Fruit fly (Drosophila melanogaster) whole organism, embryonic: Measurements from ENCODE around the gene shams.

Source experiments
- BEAF-32 ChIP-seq: fragments of 200-800 bp; sonication (Bioruptor generic); optimal IDR thresholded peaks from 3 replicates; lab custom pipeline; 2017; ENCODE audit warnings: missing biosample characterization, missing genetic modification characterization, mild to moderate bottlenecking, moderate library complexity, missing genetic modification reagents
- Bgb ChIP-seq: fragments of 200-800 bp; sonication (Bioruptor generic); IDR thresholded peaks from 2 replicates; pipeline ENCODE4 v1.3.6; 2022; ENCODE audit warnings: missing biosample characterization, missing genetic modification characterization; ENCODE audit not compliant: partially characterized antibody
- Blimp-1 ChIP-seq: fragments of 200-800 bp; sonication (Bioruptor generic); optimal IDR thresholded peaks from 3 replicates; lab custom pipeline; 2018; ENCODE audit warnings: missing biosample characterization, missing genetic modification characterization, mild to moderate bottlenecking, moderate library complexity, missing genetic modification reagents
- C15 ChIP-seq: fragments of 200-800 bp; sonication (Bioruptor generic); IDR thresholded peaks from 3 replicates; pipeline ENCODE4 v1.3.6; 2022; ENCODE audit warnings: missing biosample characterization, missing genetic modification characterization
- CG10431 ChIP-seq: fragments of 200-800 bp; sonication (Bioruptor generic); optimal IDR thresholded peaks from 3 replicates; lab custom pipeline; 2018; ENCODE audit warnings: missing biosample characterization, mild to moderate bottlenecking, missing genetic modification characterization
- CG12299 ChIP-seq: fragments of 200-800 bp; sonication (Bioruptor generic); optimal IDR thresholded peaks from 2 replicates; lab custom pipeline; 2018; ENCODE audit warnings: missing biosample characterization, mild to moderate bottlenecking, missing genetic modification characterization
- CG12659 ChIP-seq: fragments of 200-800 bp; sonication (Bioruptor generic); optimal IDR thresholded peaks from 3 replicates; lab custom pipeline; 2017; ENCODE audit warnings: mild to moderate bottlenecking, missing biosample characterization, missing genetic modification reagents, missing genetic modification characterization
- CG12769 ChIP-seq: fragments of 200-800 bp; sonication (Bioruptor generic); optimal IDR thresholded peaks from 2 replicates; lab custom pipeline; 2019; ENCODE audit warnings: missing biosample characterization, mild to moderate bottlenecking, missing genetic modification characterization, moderate library complexity
- CG13287 ChIP-seq: fragments of 200-800 bp; sonication (Bioruptor generic); IDR thresholded peaks from 2 replicates; pipeline ENCODE4 v1.3.6; 2022; ENCODE audit warnings: missing biosample characterization, missing genetic modification characterization; ENCODE audit not compliant: partially characterized antibody
- CG15479 ChIP-seq: fragments of 200-800 bp; sonication (Bioruptor generic); optimal IDR thresholded peaks from 3 replicates; lab custom pipeline; 2019; ENCODE audit warnings: missing biosample characterization, mild to moderate bottlenecking, missing genetic modification characterization, moderate library complexity
- CG2199 ChIP-seq: fragments of 200-800 bp; sonication (Bioruptor generic); IDR thresholded peaks from 3 replicates; pipeline ENCODE4 v1.3.6; 2022; ENCODE audit warnings: missing biosample characterization, missing genetic modification characterization
- CG34422 ChIP-seq: fragments of 200-800 bp; sonication (Bioruptor generic); IDR thresholded peaks from 3 replicates; pipeline ENCODE4 v1.3.6; 2022; ENCODE audit warnings: missing biosample characterization, missing genetic modification characterization
- CG6813 ChIP-seq: fragments of 200-800 bp; sonication (Bioruptor generic); optimal IDR thresholded peaks from 2 replicates; lab custom pipeline; 2017; ENCODE audit warnings: missing biosample characterization, missing genetic modification characterization, mild to moderate bottlenecking, moderate library complexity, missing genetic modification reagents
- CG7963 ChIP-seq: fragments of 200-800 bp; sonication (Bioruptor generic); IDR thresholded peaks from 3 replicates; pipeline ENCODE4 v1.3.6; 2022; ENCODE audit warnings: missing biosample characterization, missing genetic modification characterization; ENCODE audit not compliant: partially characterized antibody
- CG8388 ChIP-seq: fragments of 200-800 bp; sonication (Bioruptor generic); optimal IDR thresholded peaks from 2 replicates; lab custom pipeline; 2019; ENCODE audit warnings: missing biosample characterization, mild to moderate bottlenecking, missing genetic modification characterization, moderate library complexity
- CG9437 ChIP-seq: fragments of 200-800 bp; sonication (Bioruptor generic); optimal IDR thresholded peaks from 2 replicates; lab custom pipeline; 2018; ENCODE audit warnings: missing biosample characterization, mild to moderate bottlenecking, missing genetic modification characterization
- CG9797 ChIP-seq: fragments of 200-800 bp; sonication (Bioruptor generic); optimal IDR thresholded peaks from 3 replicates; lab custom pipeline; 2018; ENCODE audit warnings: missing biosample characterization, mild to moderate bottlenecking, missing genetic modification characterization
- Dll ChIP-seq: fragments of 200-800 bp; sonication (Bioruptor generic); IDR thresholded peaks from 4 replicates; pipeline ENCODE4 v1.3.6; 2022; ENCODE audit warnings: missing biosample characterization, missing genetic modification characterization; ENCODE audit not compliant: partially characterized antibody
- Doc2 ChIP-seq: fragments of 200-800 bp; sonication (Bioruptor generic); IDR thresholded peaks from 2 replicates; pipeline ENCODE4 v1.3.6; 2022; ENCODE audit warnings: missing biosample characterization, missing genetic modification characterization
- MBD-R2 ChIP-seq: fragments of 200-800 bp; sonication (Bioruptor generic); IDR thresholded peaks from 2 replicates; pipeline ENCODE4 v1.3.6; 2022; ENCODE audit warnings: missing biosample characterization, missing genetic modification characterization
- MESR4 ChIP-seq: fragments of 200-800 bp; sonication (Bioruptor generic); optimal IDR thresholded peaks from 2 replicates; lab custom pipeline; 2018; ENCODE audit warnings: missing biosample characterization, mild to moderate bottlenecking, missing genetic modification characterization, moderate library complexity
- Oaz ChIP-seq: fragments of 200-800 bp; sonication (Bioruptor generic); IDR thresholded peaks from 2 replicates; pipeline ENCODE4 v1.3.6; 2022; ENCODE audit warnings: missing biosample characterization, missing genetic modification characterization
- PHDP ChIP-seq: fragments of 200-800 bp; sonication (Bioruptor generic); optimal IDR thresholded peaks from 3 replicates; lab custom pipeline; 2018; ENCODE audit warnings: missing biosample characterization, mild to moderate bottlenecking, missing genetic modification characterization, moderate library complexity
- Pdp1 ChIP-seq, 2 experiments: fragments of 200-800 bp; sonication (Bioruptor generic); optimal IDR thresholded peaks; 3 replicates each; lab custom pipeline; 2016; ENCODE audit warnings: missing biosample characterization in 2 of 2, missing genetic modification characterization in 2 of 2, mild to moderate bottlenecking in 1 of 2, moderate library complexity in 1 of 2
- Rfx ChIP-seq: fragments of 200-800 bp; sonication (Bioruptor generic); IDR thresholded peaks from 2 replicates; pipeline ENCODE4 v1.3.6; 2022; ENCODE audit warnings: missing biosample characterization, missing genetic modification characterization
- Trl ChIP-seq, 3 experiments: fragments of >200 bp in 2 of 3; fragments of 200-800 bp in 1 of 3; sonication (Bioruptor generic) in 1 of 3; optimal IDR thresholded peaks; 2 replicates in 1 of 3; 3 replicates in 2 of 3; lab custom pipeline; 2016 to 2017; ENCODE audit warnings: missing biosample characterization in 1 of 3, missing genetic modification characterization in 1 of 3
- Vsx1 ChIP-seq: fragments of 200-800 bp; sonication (Bioruptor generic); optimal IDR thresholded peaks from 2 replicates; lab custom pipeline; 2017; ENCODE audit warnings: missing biosample characterization, mild to moderate bottlenecking, missing genetic modification characterization, missing genetic modification reagents
- YL-1 ChIP-seq: fragments of 200-800 bp; sonication (Bioruptor generic); optimal IDR thresholded peaks from 3 replicates; lab custom pipeline; 2017; ENCODE audit warnings: missing biosample characterization, mild to moderate bottlenecking, missing genetic modification characterization
- amos ChIP-seq: fragments of 200-800 bp; sonication (Bioruptor generic); IDR thresholded peaks from 2 replicates; pipeline ENCODE4 v1.3.6; 2022; ENCODE audit warnings: missing biosample characterization, missing genetic modification characterization; ENCODE audit not compliant: partially characterized antibody
- aop ChIP-seq: fragments of 200-800 bp; sonication (Bioruptor generic); IDR thresholded peaks from 2 replicates; pipeline ENCODE4 v1.3.6; 2022; ENCODE audit warnings: missing biosample characterization, missing genetic modification characterization
- cas ChIP-seq: fragments of 200-800 bp; sonication (Bioruptor generic); IDR thresholded peaks from 2 replicates; pipeline ENCODE4 v1.3.6; 2022; ENCODE audit warnings: missing biosample characterization, missing genetic modification characterization
- cg ChIP-seq: fragments of 200-800 bp; sonication (Bioruptor generic); optimal IDR thresholded peaks from 3 replicates; lab custom pipeline; 2019; ENCODE audit warnings: missing biosample characterization, mild to moderate bottlenecking, missing genetic modification characterization, moderate library complexity
- ci ChIP-seq: fragments of 200-800 bp; sonication (Bioruptor generic); IDR thresholded peaks from 3 replicates; pipeline ENCODE4 v1.3.6; 2022; ENCODE audit warnings: missing biosample characterization, missing genetic modification characterization
- eve ChIP-seq, 2 experiments: fragments of >200 bp; optimal IDR thresholded peaks; 2 replicates each; lab custom pipeline; 2017; ENCODE audit warnings: missing biosample characterization in 2 of 2, missing genetic modification characterization in 2 of 2
- ftz-f1 ChIP-seq: fragments of 200-800 bp; sonication (Bioruptor generic); optimal IDR thresholded peaks from 2 replicates; lab custom pipeline; 2016; ENCODE audit warnings: missing biosample characterization, missing genetic modification characterization
- pho ChIP-seq: fragments of 200-800 bp; sonication (Bioruptor generic); optimal IDR thresholded peaks from 2 replicates; lab custom pipeline; 2016; ENCODE audit warnings: missing biosample characterization, missing genetic modification characterization
- pzg ChIP-seq: fragments of 200-800 bp; sonication (Bioruptor generic); optimal IDR thresholded peaks from 3 replicates; lab custom pipeline; 2018; ENCODE audit warnings: missing biosample characterization, mild to moderate bottlenecking, missing genetic modification characterization, moderate library complexity
- row ChIP-seq: fragments of 200-800 bp; sonication (Bioruptor generic); IDR thresholded peaks from 3 replicates; pipeline ENCODE4 v1.3.6; 2022; ENCODE audit warnings: missing biosample characterization, missing genetic modification characterization
- scrt ChIP-seq: fragments of 200-800 bp; sonication (Bioruptor generic); optimal IDR thresholded peaks from 2 replicates; lab custom pipeline; 2018; ENCODE audit warnings: missing biosample characterization, mild to moderate bottlenecking, missing genetic modification characterization, moderate library complexity
- stwl ChIP-seq: fragments of 200-800 bp; sonication (Bioruptor generic); optimal IDR thresholded peaks from 3 replicates; lab custom pipeline; 2018; ENCODE audit warnings: missing biosample characterization, mild to moderate bottlenecking, missing genetic modification characterization, moderate library complexity
- trem ChIP-seq: fragments of 200-800 bp; optimal IDR thresholded peaks from 3 replicates; lab custom pipeline; 2019; ENCODE audit warnings: missing biosample characterization, mild to moderate bottlenecking, missing genetic modification characterization, moderate library complexity
- unpg ChIP-seq: fragments of 200-800 bp; sonication (Bioruptor generic); optimal IDR thresholded peaks from 3 replicates; lab custom pipeline; 2018; ENCODE audit warnings: missing biosample characterization, mild to moderate bottlenecking, missing genetic modification characterization, moderate library complexity

The shams gene

DNA sequence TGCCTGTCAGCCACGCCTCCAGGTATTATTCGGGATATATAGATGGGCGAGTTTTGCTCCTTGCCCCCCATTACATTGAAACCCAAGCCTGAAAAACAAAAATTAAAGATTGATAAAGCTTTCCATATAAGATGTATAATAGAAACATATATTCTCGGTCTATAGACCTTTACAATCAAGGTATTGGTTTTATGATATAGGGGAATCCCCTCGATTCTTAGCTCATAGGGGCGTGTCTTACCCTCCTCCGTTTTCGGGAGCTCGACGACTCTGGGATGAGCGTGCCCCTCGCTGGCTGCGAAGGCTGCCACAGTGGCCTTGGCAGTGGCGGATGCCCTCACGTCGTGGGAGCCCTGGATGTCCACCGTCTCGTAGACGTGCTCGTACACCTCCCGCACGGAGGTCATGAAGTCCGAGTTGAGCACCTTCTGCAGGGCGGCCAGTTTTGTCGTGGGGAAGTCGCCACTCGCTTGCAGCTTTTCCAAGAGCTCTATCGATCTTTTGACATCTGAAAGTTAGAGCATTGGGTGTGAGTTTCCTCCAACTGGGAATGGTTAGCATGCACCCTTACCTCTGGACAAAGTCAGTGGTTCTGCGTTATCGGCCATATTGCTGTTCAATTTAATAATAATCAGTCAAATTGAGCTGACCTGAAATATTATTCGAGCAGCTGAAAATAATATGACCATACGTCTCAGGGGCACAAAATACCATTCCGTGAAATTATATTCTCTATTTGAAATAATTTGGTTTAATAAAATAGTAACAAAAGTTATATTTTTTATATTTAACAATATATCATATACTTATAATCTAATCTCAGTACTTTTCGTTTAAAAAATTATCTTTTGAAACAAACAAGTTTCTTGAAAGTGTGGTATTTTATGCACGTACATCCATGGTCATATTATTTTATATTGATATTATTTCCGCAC is 9.2 kb downstream of the shams start, which contains the start of the genes veli and PQBP1 (continued):
- TF ChIP-seq CG12659 (GFP tag; lab: Kevin White, UChicago) (peak; percentile 37), CG10431 (GFP tag; lab: Kevin White, UChicago) (no peak), CG8388 (GFP tag; lab: Kevin White, UChicago) (no peak), Bgb (GFP tag; lab: Robert Waterston, UW) (no peak), scrt (GFP tag; lab: Kevin White, UChicago) (no peak), amos (0 out of 2 replicates have a peak, but pooled peaks have one; percentile 18), Doc2 (GFP tag; lab: Robert Waterston, UW) (no peak), CG13287 (GFP tag; lab: Robert Waterston, UW) (peak; percentile 30; the same call in 1 of the 2 replicates), CG6813 (GFP tag; lab: Kevin White, UChicago) (no peak), CG34422 (peak; percentile 6; the same call in 1 of the 3 replicates), CG12769 (tag; lab: Kevin White, UChicago) (no peak), CG9797 (GFP tag; lab: Kevin White, UChicago) (peak; percentile 51), CG2199 (GFP tag; lab: Robert Waterston, UW) (no peak), pzg (GFP tag; lab: Kevin White, UChicago) (peak; percentile 20), CG7963 (GFP tag; lab: Robert Waterston, UW) (no peak), Oaz (GFP tag; lab: Robert Waterston, UW) (no peak), YL-1 (GFP tag; lab: Kevin White, UChicago) (peak; percentile 12), trem (tag; lab: Kevin White, UChicago) (peak; percentile 85), stwl (tag; lab: Kevin White, UChicago) (peak; percentile 36), CG12299 (tag; lab: Kevin White, UChicago) (no peak), BEAF-32 (GFP tag; lab: Kevin White, UChicago) (peak; percentile 4), row (GFP tag; lab: Robert Waterston, UW) (peak; percentile 73), ftz-f1 (GFP tag; lab: Kevin White, UChicago) (no peak), Dll (GFP tag; lab: Robert Waterston, UW) (peak; percentile 33; the same call in 2 of the 4 replicates), MBD-R2 (GFP tag; lab: Robert Waterston, UW) (peak; percentile 41), C15 (GFP tag; lab: Robert Waterston, UW) (no peak), aop (GFP tag; lab: Robert Waterston, UW) (no peak)

dm6 chr3R:25060462-25060861 is 13.9 kb downstream of the shams start:
- TF ChIP-seq pho (GFP tag; lab: Kevin White, UChicago) (no peak), Pdp1 (GFP tag; optimal IDR thresholded peaks at IDR 0.05; lab: Kevin White, UChicago) (peak in 1 of 2 experiments; percentile 54), Vsx1 (GFP tag; lab: Kevin White, UChicago) (peak; percentile 71), Blimp-1 (no peak), CG15479 (no peak), CG6813 (GFP tag; lab: Kevin White, UChicago) (no peak)
- TF ChIP-seq, all 482 proteins: peak for 2

dm6 chr3R:25056488-25057157 is 17.8 kb downstream of the shams start:
- peak in 1 of 2 experiments; percentile 35 for TF ChIP-seq Trl (optimal IDR thresholded peaks at IDR 0.05; lab: Kevin White, UChicago)
- no peak for TF ChIP-seq Trl (GFP tag; optimal IDR thresholded peaks at IDR 0.05; lab: Kevin White, UChicago)
- TF ChIP-seq MESR4 (GFP tag; lab: Kevin White, UChicago): no peak
- peak; percentile 93 for TF ChIP-seq CG12769 (tag; lab: Kevin White, UChicago)
- 0 out of 3 replicates have a peak, but pooled peaks have one; percentile 13 for TF ChIP-seq ci
- TF ChIP-seq cg: peak; percentile 52
- TF ChIP-seq cas: no peak
- TF ChIP-seq CG9437 (GFP tag; lab: Kevin White, UChicago): no peak
- no peak for TF ChIP-seq unpg
- peak in 1 of 2 experiments; percentile 69 for TF ChIP-seq eve (GFP tag; optimal IDR thresholded peaks at IDR 0.05; lab: Kevin White, UChicago)
- TF ChIP-seq PHDP (tag; lab: Kevin White, UChicago): no peak
- TF ChIP-seq Rfx (GFP tag; lab: Robert Waterston, UW): peak; percentile 44; the same call in 1 of the 2 replicates
